Fruit fly (Drosophila melanogaster) whole organism, prepupa: ENCODE measurements around the gene FRG1.
A peak's percentile ranks its signal among the peaks of the same experiment; 100 is the strongest.

Source experiments
- CG8119 ChIP-seq: fragments of 200-800 bp; sonication (Bioruptor generic); IDR thresholded peaks from 3 replicates; pipeline ENCODE4 v1.3.6; 2022; ENCODE audit warnings: missing biosample characterization, missing genetic modification characterization
- Lpt ChIP-seq: fragments of 200-800 bp; sonication (Bioruptor generic); optimal IDR thresholded peaks from 3 replicates; lab custom pipeline; 2016; ENCODE audit warnings: missing biosample characterization, missing genetic modification characterization
- Met ChIP-seq: fragments of 200-800 bp; sonication (Bioruptor generic); optimal IDR thresholded peaks from 3 replicates; lab custom pipeline; 2016; ENCODE audit warnings: missing biosample characterization, missing genetic modification characterization
- Sox102F ChIP-seq: fragments of 200-800 bp; sonication (Bioruptor generic); optimal IDR thresholded peaks from 2 replicates; lab custom pipeline; 2016; ENCODE audit warnings: missing biosample characterization, mild to moderate bottlenecking, missing genetic modification characterization
- fd59A ChIP-seq: fragments of 200-800 bp; sonication (Bioruptor generic); optimal IDR thresholded peaks from 2 replicates; lab custom pipeline; 2017; ENCODE audit warnings: missing biosample characterization, mild to moderate bottlenecking, missing genetic modification characterization, missing genetic modification reagents
- fkh ChIP-seq: fragments of 200-800 bp; sonication (Bioruptor generic); optimal IDR thresholded peaks from 3 replicates; lab custom pipeline; 2017; ENCODE audit warnings: missing biosample characterization, mild to moderate bottlenecking, missing genetic modification characterization, moderate library complexity
- svp ChIP-seq: fragments of 200-800 bp; sonication (Bioruptor generic); peaks from one replicate; lab custom pipeline; 2016; ENCODE audit warnings: missing biosample characterization, missing genetic modification characterization

- TF ChIP-seq CG8119 (GFP tag; lab: Robert Waterston, UW) (peak; percentile 54; the same call in 2 of the 3 replicates), fkh (GFP tag; lab: Kevin White, UChicago) (no peak), Sox102F (peak; percentile 62), svp (GFP tag; lab: Kevin White, UChicago) (no peak), Lpt (GFP tag; lab: Kevin White, UChicago) (peak; percentile 37), fd59A (no peak), Met (GFP tag; lab: Kevin White, UChicago) (no peak)
These were observed 5.4 kb upstream of the FRG1 start, which contains the start of gene Pex23 for dm6 chr3L:20302081-20302630.
